Worm (Caenorhabditis elegans): ENCODE data around the gene R07B1.7.

- TF ChIP-seq nhr-28 (tag; optimal IDR thresholded peaks at IDR 0.05) (no peak), unc-130 (GFP tag; optimal IDR thresholded peaks at IDR 0.05) (no peak), lin-13 (GFP tag; optimal IDR thresholded peaks at IDR 0.05) (no peak), lin-15B (tag; optimal IDR thresholded peaks at IDR 0.05) (no peak), skn-1 (tag; optimal IDR thresholded peaks at IDR 0.05) (no peak), Y48G9A.11 (GFP tag; IDR thresholded peaks at IDR 0.05) (no peak), nhr-237 (tag; optimal IDR thresholded peaks at IDR 0.05) (no peak), daf-12 (tag; optimal IDR thresholded peaks at IDR 0.05) (no peak)
Measured at ce11 chrX:9866355-9866754, 2.6 kb upstream of the R07B1.7 start, which contains the start of gene R07B1.6.
